Worm (Caenorhabditis elegans): Measurements from ENCODE around the gene acl-3.

acl-3 gene

ce11 chrIV:11668001-11668400 is 16.2 kb upstream of the acl-3 start, which contains the start of gene atg-4.2:
Gene atg-4.2 (plus strand): TSS chrIV:11668024.
- TF ChIP-seq W03F9.2 (tag; optimal IDR thresholded peaks at IDR 0.05) (no peak), dao-5 (tag; optimal IDR thresholded peaks at IDR 0.05) (no peak), him-1 (tag; optimal IDR thresholded peaks at IDR 0.05) (no peak)

DNA sequence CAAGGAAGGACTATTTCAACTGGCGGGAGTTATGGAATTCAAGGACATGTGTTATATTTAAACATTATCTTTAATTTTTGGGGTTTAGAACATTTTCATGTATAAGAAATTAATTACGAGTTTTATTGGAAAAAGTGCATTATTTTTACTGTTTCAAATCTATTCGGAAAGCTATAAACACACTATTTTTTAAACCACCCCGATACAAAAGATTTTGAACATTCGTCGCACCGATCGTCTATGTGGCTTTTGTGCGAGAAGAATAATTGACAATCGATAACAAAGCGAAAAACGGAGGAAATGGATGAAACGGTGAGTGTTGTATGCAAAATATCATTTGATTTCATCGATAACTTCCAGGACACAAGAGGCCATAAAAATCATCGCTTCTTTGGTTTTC is 13.2 kb upstream of the acl-3 start, which contains the start of gene ZK809.9:
Gene ZK809.9, plus strand, starts transcription at position 301 of the 400 bp plus-strand sequence.
- TF ChIP-seq W03F9.2 (tag; optimal IDR thresholded peaks at IDR 0.05), result no peak
- TF ChIP-seq him-1 (tag; optimal IDR thresholded peaks at IDR 0.05), result no peak
- TF ChIP-seq dao-5 (tag; optimal IDR thresholded peaks at IDR 0.05), result no peak

ce11 chrIV:11659794-11660312 is 8.0 kb upstream of the acl-3 start, which contains the start of gene ZK792.1:
Gene ZK792.1 (plus strand): TSS chrIV:11659844.
- TF ChIP-seq W03F9.2 (tag; optimal IDR thresholded peaks at IDR 0.05) (no peak), dao-5 (tag; optimal IDR thresholded peaks at IDR 0.05) (no peak), him-1 (tag; optimal IDR thresholded peaks at IDR 0.05) (no peak)

DNA sequence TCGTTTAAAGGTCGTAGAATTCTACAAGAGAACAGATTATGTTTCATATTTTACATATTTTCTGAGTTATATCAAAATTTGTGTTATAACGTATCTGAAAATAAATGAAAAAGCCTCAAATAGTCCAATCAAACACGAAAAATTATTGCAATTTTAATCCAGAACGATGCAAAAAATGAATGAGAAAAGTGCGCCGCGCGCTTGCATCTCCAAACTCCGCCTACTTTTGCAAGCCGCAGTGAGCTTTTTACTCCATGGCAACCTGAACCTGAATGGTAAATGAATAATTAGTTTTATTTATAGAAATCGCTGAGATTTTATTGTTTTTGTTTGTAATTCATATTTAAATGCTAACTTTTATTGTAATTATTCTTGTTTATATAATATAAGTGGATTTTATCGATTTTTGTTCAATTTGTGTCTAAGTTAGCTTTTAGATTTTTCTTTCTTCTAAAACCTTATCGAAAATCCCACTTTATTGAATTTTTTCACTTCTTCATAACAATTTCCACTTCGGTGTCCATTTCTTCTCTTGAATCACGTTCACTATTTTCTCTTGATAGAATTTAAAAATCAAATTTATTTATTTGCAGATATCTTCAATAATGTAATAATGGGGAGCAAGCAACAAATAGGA is 4.4 kb upstream of the acl-3 start, which contains the start of gene ZK809.5:
Gene ZK809.5, plus strand, starts transcription at position 587 of the 637 bp plus-strand sequence.
- no peak for TF ChIP-seq W03F9.2 (tag; optimal IDR thresholded peaks at IDR 0.05)
- TF ChIP-seq dao-5 (tag; optimal IDR thresholded peaks at IDR 0.05), result no peak
- TF ChIP-seq him-1 (tag; optimal IDR thresholded peaks at IDR 0.05), result no peak

ce11 chrIV:11655370-11655769 is 3.5 kb upstream of the acl-3 start, which contains the start of gene ent-1:
Gene ent-1 (minus strand): TSS chrIV:11655470.
- TF ChIP-seq dao-5 (tag; optimal IDR thresholded peaks at IDR 0.05) (no peak), him-1 (tag; optimal IDR thresholded peaks at IDR 0.05) (no peak), W03F9.2 (tag; optimal IDR thresholded peaks at IDR 0.05) (no peak)

DNA sequence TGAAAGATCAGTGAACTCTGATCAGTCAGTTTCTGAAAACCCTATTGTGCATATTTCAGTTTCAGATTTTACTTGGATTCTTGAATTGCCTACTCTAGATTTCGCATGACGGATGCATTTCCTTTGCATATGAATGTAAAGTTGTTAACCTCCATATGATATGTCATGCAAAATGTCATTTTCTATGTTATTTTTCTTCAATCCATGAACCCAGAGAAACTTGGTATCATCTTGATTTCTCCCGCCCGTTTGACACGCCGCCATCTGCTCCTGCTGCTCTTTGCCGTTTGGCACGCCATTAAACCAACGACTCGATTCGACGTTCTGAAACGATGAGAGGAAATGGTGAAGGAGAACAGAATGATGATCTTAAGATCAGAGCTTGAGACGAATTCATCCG is 1.5 kb downstream of the acl-3 start:
- TF ChIP-seq dao-5 (tag; optimal IDR thresholded peaks at IDR 0.05), result no peak
- no peak for TF ChIP-seq W03F9.2 (tag; optimal IDR thresholded peaks at IDR 0.05)

ce11 chrIV:11649031-11649430 is 2.8 kb downstream of the acl-3 start, which contains the start of gene ZK809.8:
Gene ZK809.8 (minus strand): TSS chrIV:11649064.
- no peak for TF ChIP-seq W03F9.2 (tag; optimal IDR thresholded peaks at IDR 0.05)
- no peak for TF ChIP-seq him-1 (tag; optimal IDR thresholded peaks at IDR 0.05)
- no peak for TF ChIP-seq dao-5 (tag; optimal IDR thresholded peaks at IDR 0.05)

DNA sequence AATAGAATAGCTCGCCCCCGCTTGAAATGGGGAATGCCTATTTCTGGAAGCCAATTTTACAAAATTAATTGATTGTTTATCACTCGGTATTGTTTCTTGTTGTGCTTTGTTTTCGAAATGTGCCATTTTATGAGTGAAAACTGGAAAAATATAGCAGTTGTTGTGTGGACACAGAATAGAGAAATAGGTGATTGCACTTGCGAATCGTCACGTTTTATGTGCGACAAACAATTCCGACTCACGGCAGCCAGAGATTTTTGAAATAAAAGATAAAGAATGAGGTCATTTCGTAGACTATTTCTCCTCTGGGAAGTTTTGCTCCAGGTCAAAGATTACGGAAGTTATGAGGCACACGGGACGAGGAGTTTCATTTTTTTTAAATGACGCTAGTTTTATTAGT is 4.9 kb downstream of the acl-3 start:
- TF ChIP-seq dao-5 (tag; optimal IDR thresholded peaks at IDR 0.05) (no peak), him-1 (tag; optimal IDR thresholded peaks at IDR 0.05) (no peak)

ce11 chrIV:11645354-11645753 is 6.5 kb downstream of the acl-3 start:
- TF ChIP-seq W03F9.2 (tag; optimal IDR thresholded peaks at IDR 0.05) (no peak), dao-5 (tag; optimal IDR thresholded peaks at IDR 0.05) (no peak), him-1 (tag; optimal IDR thresholded peaks at IDR 0.05) (no peak)

DNA sequence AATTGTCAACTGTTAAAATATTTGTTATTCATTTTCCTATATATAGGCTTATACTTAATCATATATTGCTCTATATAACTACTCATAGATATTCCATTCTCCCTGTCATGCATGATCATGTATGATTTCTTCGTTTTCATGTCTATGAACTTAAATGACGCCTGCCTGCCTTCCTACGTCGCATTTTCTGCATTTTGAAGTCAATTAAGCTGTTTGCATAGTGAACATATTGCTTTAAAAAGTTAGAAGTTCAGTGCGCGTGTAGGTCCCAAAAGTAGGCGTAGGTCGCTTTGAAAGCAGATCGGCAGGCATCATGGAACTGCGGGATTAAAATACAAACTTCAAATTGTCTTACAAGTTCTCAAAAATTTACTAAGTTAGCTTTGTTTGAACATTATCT is 7.1 kb downstream of the acl-3 start:
- TF ChIP-seq dao-5 (tag; optimal IDR thresholded peaks at IDR 0.05), result no peak
- TF ChIP-seq him-1 (tag; optimal IDR thresholded peaks at IDR 0.05), result no peak

- TF ChIP-seq W03F9.2 (tag; optimal IDR thresholded peaks at IDR 0.05) (no peak), dao-5 (tag; optimal IDR thresholded peaks at IDR 0.05) (no peak), him-1 (tag; optimal IDR thresholded peaks at IDR 0.05) (no peak)
Measured at ce11 chrIV:11643829-11644228, 8.0 kb downstream of the acl-3 start, which contains the start of gene prx-2. Gene prx-2 (plus strand): TSS chrIV:11644129.

DNA sequence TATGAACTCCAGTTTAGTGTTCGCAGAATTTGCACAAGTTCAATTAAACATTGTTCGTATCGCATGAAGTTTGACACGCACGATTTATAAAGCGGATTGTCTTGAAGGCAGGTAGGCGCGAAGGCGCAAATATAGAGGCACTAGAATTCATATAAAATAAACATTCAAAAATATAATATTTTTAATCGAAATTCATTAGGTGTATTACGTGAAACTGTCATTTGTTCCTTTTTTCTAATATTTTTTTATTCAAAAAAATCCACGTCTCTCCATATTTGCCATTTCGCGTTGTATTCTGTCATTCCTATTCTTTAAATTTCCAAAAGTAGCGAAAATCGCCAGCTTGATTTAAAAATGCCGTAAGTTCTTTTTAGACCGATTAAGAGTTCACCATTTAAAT is 10.0 kb downstream of the acl-3 start, which contains the start of gene ZK809.1:
Gene ZK809.1, plus strand, starts transcription at position 301 of the 400 bp plus-strand sequence.
- no peak for TF ChIP-seq dao-5 (tag; optimal IDR thresholded peaks at IDR 0.05)
- no peak for TF ChIP-seq him-1 (tag; optimal IDR thresholded peaks at IDR 0.05)
- TF ChIP-seq W03F9.2 (tag; optimal IDR thresholded peaks at IDR 0.05), result no peak

ce11 chrIV:11640915-11641314 is 10.9 kb downstream of the acl-3 start, which contains the start of gene ttr-50:
Gene ttr-50 (minus strand): TSS chrIV:11641015.
- TF ChIP-seq him-1 (tag; optimal IDR thresholded peaks at IDR 0.05), result no peak
- no peak for TF ChIP-seq W03F9.2 (tag; optimal IDR thresholded peaks at IDR 0.05)
- TF ChIP-seq dao-5 (tag; optimal IDR thresholded peaks at IDR 0.05), result no peak

ce11 chrIV:11638016-11638415 is 13.8 kb downstream of the acl-3 start, which contains the start of gene rbm-17:
Gene rbm-17 (plus strand): TSS chrIV:11638316.
- TF ChIP-seq W03F9.2 (tag; optimal IDR thresholded peaks at IDR 0.05) (no peak), dao-5 (tag; optimal IDR thresholded peaks at IDR 0.05) (no peak), him-1 (tag; optimal IDR thresholded peaks at IDR 0.05) (no peak)

Measured in whole organism, L4/young adult.